Fruit fly (Drosophila melanogaster) whole organism, prepupa: Measurements from ENCODE around the gene Madm.

ENCODE experiments used
- Blimp-1 ChIP-seq: fragments of 200-800 bp; sonication (Bioruptor generic); optimal IDR thresholded peaks from 3 replicates; lab custom pipeline; 2017; ENCODE audit warnings: missing biosample characterization, missing genetic modification characterization, mild to moderate bottlenecking, moderate library complexity, missing genetic modification reagents
- CG10631 ChIP-seq: fragments of 200-800 bp; sonication (Bioruptor generic); optimal IDR thresholded peaks from 2 replicates; lab custom pipeline; 2016; ENCODE audit warnings: missing biosample characterization, missing genetic modification characterization
- CG10669 ChIP-seq: fragments of 200-800 bp; sonication (Bioruptor generic); optimal IDR thresholded peaks from 3 replicates; lab custom pipeline; 2018; ENCODE audit warnings: missing biosample characterization, mild to moderate bottlenecking, missing genetic modification characterization, moderate library complexity
- CG11294 ChIP-seq: fragments of 200-800 bp; sonication (Bioruptor generic); IDR thresholded peaks from 2 replicates; pipeline ENCODE4 v1.3.6; 2022; ENCODE audit warnings: missing biosample characterization, missing genetic modification characterization
- CG11762 ChIP-seq: fragments of 200-800 bp; sonication (Bioruptor generic); optimal IDR thresholded peaks from 3 replicates; lab custom pipeline; 2016; ENCODE audit warnings: missing biosample characterization, missing genetic modification characterization; ENCODE audit not compliant: insufficient read depth
- CG3032 ChIP-seq: fragments of 200-800 bp; optimal IDR thresholded peaks from 2 replicates; lab custom pipeline; 2019; ENCODE audit warnings: missing biosample characterization, mild to moderate bottlenecking, missing genetic modification characterization, moderate library complexity
- CG32006 ChIP-seq: fragments of 200-800 bp; sonication (Bioruptor generic); optimal IDR thresholded peaks from 3 replicates; lab custom pipeline; 2017; ENCODE audit warnings: missing biosample characterization, mild to moderate bottlenecking, missing genetic modification characterization
- CG34406 ChIP-seq: fragments of 200-800 bp; sonication (Bioruptor generic); optimal IDR thresholded peaks from 3 replicates; lab custom pipeline; 2016; ENCODE audit warnings: missing biosample characterization, missing genetic modification characterization
- CG4318 ChIP-seq: fragments of 200-800 bp; sonication (Bioruptor generic); optimal IDR thresholded peaks from 3 replicates; lab custom pipeline; 2017; ENCODE audit warnings: missing biosample characterization, mild to moderate bottlenecking, missing genetic modification characterization
- CG6163 ChIP-seq: fragments of 200-800 bp; sonication (Bioruptor generic); IDR thresholded peaks from 3 replicates; pipeline ENCODE4 v1.3.6; 2022; ENCODE audit warnings: missing biosample characterization, missing genetic modification characterization
- CG6276 ChIP-seq: fragments of 200-800 bp; sonication (Bioruptor generic); optimal IDR thresholded peaks from 2 replicates; lab custom pipeline; 2017; ENCODE audit warnings: missing biosample characterization, mild to moderate bottlenecking, missing genetic modification characterization
- CG7368 ChIP-seq: fragments of 200-800 bp; sonication (Bioruptor generic); optimal IDR thresholded peaks from 3 replicates; lab custom pipeline; 2016; ENCODE audit warnings: missing biosample characterization, missing genetic modification characterization
- CG8119 ChIP-seq: fragments of 200-800 bp; sonication (Bioruptor generic); IDR thresholded peaks from 3 replicates; pipeline ENCODE4 v1.3.6; 2022; ENCODE audit warnings: missing biosample characterization, missing genetic modification characterization
- CG8319 ChIP-seq: fragments of 200-800 bp; sonication (Bioruptor generic); optimal IDR thresholded peaks from 3 replicates; lab custom pipeline; 2016; ENCODE audit warnings: missing biosample characterization, missing genetic modification characterization
- CG8632 ChIP-seq: fragments of 200-800 bp; sonication (Bioruptor generic); optimal IDR thresholded peaks from 3 replicates; lab custom pipeline; 2016; ENCODE audit warnings: missing biosample characterization, missing genetic modification characterization
- Eip75B ChIP-seq: fragments of 200-800 bp; sonication (Bioruptor generic); optimal IDR thresholded peaks from 3 replicates; lab custom pipeline; 2016; ENCODE audit warnings: missing biosample characterization, missing genetic modification characterization
- Eip93F ChIP-seq: fragments of 200-800 bp; sonication (Bioruptor generic); optimal IDR thresholded peaks from 2 replicates; lab custom pipeline; 2016; ENCODE audit warnings: missing biosample characterization, mild to moderate bottlenecking, missing genetic modification characterization
- Ets96B ChIP-seq: fragments of 200-800 bp; optimal IDR thresholded peaks from 2 replicates; lab custom pipeline; 2019; ENCODE audit warnings: missing biosample characterization, mild to moderate bottlenecking, missing genetic modification characterization, moderate library complexity
- Gug ChIP-seq: fragments of 200-800 bp; sonication (Bioruptor generic); IDR thresholded peaks from 2 replicates; pipeline ENCODE4 v1.3.6; 2022; ENCODE audit warnings: missing biosample characterization, missing genetic modification characterization
- OdsH ChIP-seq: fragments of 200-800 bp; sonication (Bioruptor generic); optimal IDR thresholded peaks from 3 replicates; lab custom pipeline; 2016; ENCODE audit warnings: missing biosample characterization, missing genetic modification characterization
- Sox102F ChIP-seq: fragments of 200-800 bp; sonication (Bioruptor generic); optimal IDR thresholded peaks from 2 replicates; lab custom pipeline; 2016; ENCODE audit warnings: missing biosample characterization, mild to moderate bottlenecking, missing genetic modification characterization
- Sox14 ChIP-seq: fragments of 200-800 bp; sonication (Bioruptor generic); optimal IDR thresholded peaks from 3 replicates; lab custom pipeline; 2016; ENCODE audit warnings: missing biosample characterization, missing genetic modification characterization
- achi ChIP-seq: fragments of 200-800 bp; sonication (Bioruptor generic); optimal IDR thresholded peaks from 3 replicates; lab custom pipeline; 2016; ENCODE audit warnings: missing biosample characterization, missing genetic modification characterization
- acj6 ChIP-seq: fragments of 200-800 bp; sonication (Bioruptor generic); optimal IDR thresholded peaks from 3 replicates; lab custom pipeline; 2016; ENCODE audit warnings: missing biosample characterization, missing genetic modification characterization
- dac ChIP-seq: fragments of 200-800 bp; sonication (Bioruptor generic); optimal IDR thresholded peaks from 2 replicates; lab custom pipeline; 2017; ENCODE audit warnings: missing biosample characterization, mild to moderate bottlenecking, missing genetic modification characterization
- dsx ChIP-seq: fragments of 200-800 bp; optimal IDR thresholded peaks from 3 replicates; lab custom pipeline; 2019; ENCODE audit warnings: missing biosample characterization, mild to moderate bottlenecking, missing genetic modification characterization, moderate library complexity; ENCODE audit not compliant: poor library complexity, severe bottlenecking
- eg ChIP-seq: fragments of 200-800 bp; sonication (Bioruptor generic); IDR thresholded peaks from 3 replicates; pipeline ENCODE4 v1.3.6; 2022; ENCODE audit warnings: missing biosample characterization, missing genetic modification characterization
- fd59A ChIP-seq: fragments of 200-800 bp; sonication (Bioruptor generic); optimal IDR thresholded peaks from 2 replicates; lab custom pipeline; 2017; ENCODE audit warnings: missing biosample characterization, mild to moderate bottlenecking, missing genetic modification characterization, missing genetic modification reagents
- fd85E ChIP-seq: fragments of 200-800 bp; sonication (Bioruptor generic); optimal IDR thresholded peaks from 3 replicates; lab custom pipeline; 2016; ENCODE audit warnings: missing biosample characterization, missing genetic modification characterization
- lz ChIP-seq: fragments of 200-800 bp; sonication (Bioruptor generic); optimal IDR thresholded peaks from 3 replicates; lab custom pipeline; 2016; ENCODE audit warnings: missing biosample characterization, missing genetic modification characterization
- pdm3 ChIP-seq: fragments of 200-800 bp; sonication (Bioruptor generic); optimal IDR thresholded peaks from 3 replicates; lab custom pipeline; 2016; ENCODE audit warnings: missing biosample characterization, missing genetic modification characterization
- salr ChIP-seq, 2 experiments: fragments of 200-800 bp; sonication (Bioruptor generic); optimal IDR thresholded peaks; 3 replicates each; lab custom pipeline; 2016 to 2018; ENCODE audit warnings: missing biosample characterization in 2 of 2, missing genetic modification characterization in 2 of 2, mild to moderate bottlenecking in 1 of 2
- spab ChIP-seq: fragments of 200-800 bp; sonication (Bioruptor generic); optimal IDR thresholded peaks from 2 replicates; lab custom pipeline; 2017; ENCODE audit warnings: missing biosample characterization, mild to moderate bottlenecking, missing genetic modification characterization, missing genetic modification reagents
- vri ChIP-seq: fragments of 200-800 bp; sonication (Bioruptor generic); optimal IDR thresholded peaks from 3 replicates; lab custom pipeline; 2016; ENCODE audit warnings: missing biosample characterization, mild to moderate bottlenecking, missing genetic modification characterization

Madm gene

dm6 chr3R:5778731-5779593 lies 36.7 kb downstream of the Madm start, which contains the start of gene jagn (continued):
- TF ChIP-seq CG6163 (peak; percentile 54; the same call in 2 of the 3 replicates), CG32006 (GFP tag; lab: Kevin White, UChicago) (no peak), spab (GFP tag; lab: Kevin White, UChicago) (no peak), fd85E (GFP tag; lab: Kevin White, UChicago) (no peak), Sox102F (peak; percentile 47), Ets96B (tag; lab: Kevin White, UChicago) (no peak), CG8632 (no peak), CG7368 (GFP tag; lab: Kevin White, UChicago) (no peak), CG4318 (GFP tag; lab: Kevin White, UChicago) (no peak), CG10669 (GFP tag; lab: Kevin White, UChicago) (no peak), Gug (no peak), CG11762 (GFP tag; lab: Kevin White, UChicago) (no peak), eg (GFP tag; lab: Robert Waterston, UW) (0 out of 3 replicates have a peak, but pooled peaks have one; percentile 24), CG8319 (GFP tag; lab: Kevin White, UChicago) (no peak), Blimp-1 (GFP tag; lab: Kevin White, UChicago) (peak; percentile 18), CG10631 (GFP tag; lab: Kevin White, UChicago) (no peak), fd59A (GFP tag; lab: Kevin White, UChicago) (no peak), Eip93F (GFP tag; lab: Kevin White, UChicago) (no peak), achi (GFP tag; lab: Kevin White, UChicago) (peak; percentile 49)

- no peak for TF ChIP-seq spab (GFP tag; lab: Kevin White, UChicago)
- no peak for TF ChIP-seq eg (GFP tag; lab: Robert Waterston, UW)
- no peak for TF ChIP-seq CG11294
Measured at dm6 chr3R:5780976-5781375, 38.7 kb downstream of the Madm start, which contains the start of gene CG2082. TSS of gene CG2082 (minus strand) at chr3R:5781076.

DNA sequence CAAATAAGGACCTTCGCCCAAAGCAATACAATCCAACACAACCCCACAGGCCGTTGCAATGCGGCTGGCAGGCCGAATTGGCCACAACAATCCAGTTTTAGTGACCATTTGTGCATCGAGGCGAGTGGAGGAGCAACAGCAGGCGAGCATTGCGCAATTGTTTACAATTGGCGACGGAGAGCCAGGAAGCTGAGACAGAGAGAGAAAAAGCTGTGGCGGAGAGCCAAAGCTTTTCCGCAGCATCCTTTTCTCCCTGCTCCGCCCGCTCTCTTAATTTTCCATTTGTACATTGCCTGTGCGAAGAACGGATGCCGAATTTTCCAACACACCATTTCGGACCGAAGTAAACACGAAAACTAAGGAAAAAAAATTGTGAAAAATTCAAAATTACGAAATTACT lies 39.2 kb downstream of the Madm start, which contains the start of gene kat-60L1:
Gene kat-60L1 (plus strand): TSS at position 301 of the 400 bp plus-strand sequence.
- TF ChIP-seq CG32006 (GFP tag; lab: Kevin White, UChicago) (no peak), CG3032 (tag; lab: Kevin White, UChicago) (no peak), Blimp-1 (GFP tag; lab: Kevin White, UChicago) (no peak), CG34406 (GFP tag; lab: Kevin White, UChicago) (no peak), Eip75B (GFP tag; lab: Kevin White, UChicago) (no peak), vri (GFP tag; lab: Kevin White, UChicago) (no peak), pdm3 (no peak), Gug (no peak), Sox14 (GFP tag; lab: Kevin White, UChicago) (no peak), dsx (GFP tag; lab: Kevin White, UChicago) (no peak), dac (GFP tag; lab: Kevin White, UChicago) (no peak), CG10631 (GFP tag; lab: Kevin White, UChicago) (no peak), acj6 (no peak), CG8119 (GFP tag; lab: Robert Waterston, UW) (no peak), OdsH (GFP tag; lab: Kevin White, UChicago) (no peak), CG6276 (GFP tag; lab: Kevin White, UChicago) (no peak), lz (GFP tag; lab: Kevin White, UChicago) (no peak), salr (GFP tag; optimal IDR thresholded peaks at IDR 0.05; lab: Kevin White, UChicago) (no peak)
- TF ChIP-seq, all 60 proteins: peak for 0
